Fruit fly (Drosophila melanogaster) whole organism, embryonic: ENCODE results near the gene RPA1.
A peak's percentile ranks its signal among the peaks of the same experiment; 100 is the strongest.

Experiments used
- CG10209 ChIP-seq: fragments of 200-800 bp; sonication (Bioruptor generic); optimal IDR thresholded peaks from 3 replicates; lab custom pipeline; 2017; ENCODE audit warnings: missing biosample characterization, mild to moderate bottlenecking, missing genetic modification characterization, missing genetic modification reagents
- CG1024 ChIP-seq: fragments of 200-800 bp; sonication (Bioruptor generic); IDR thresholded peaks from 2 replicates; pipeline ENCODE4 v1.3.6; 2022; ENCODE audit warnings: missing biosample characterization, missing genetic modification characterization
- CG10565 ChIP-seq: fragments of 200-800 bp; sonication (Bioruptor generic); optimal IDR thresholded peaks from 3 replicates; lab custom pipeline; 2016; ENCODE audit warnings: missing biosample characterization, mild to moderate bottlenecking, missing genetic modification characterization
- CG11247 ChIP-seq: fragments of 200-800 bp; sonication (Bioruptor generic); IDR thresholded peaks from 2 replicates; pipeline ENCODE4 v1.3.6; 2022; ENCODE audit warnings: missing biosample characterization, missing genetic modification characterization
- CG11504 ChIP-seq: fragments of 200-800 bp; sonication (Bioruptor generic); optimal IDR thresholded peaks from 3 replicates; lab custom pipeline; 2019; ENCODE audit warnings: missing biosample characterization, mild to moderate bottlenecking, missing genetic modification characterization, moderate library complexity
- CG12391 ChIP-seq: fragments of 200-800 bp; sonication (Bioruptor generic); optimal IDR thresholded peaks from 3 replicates; lab custom pipeline; 2018; ENCODE audit warnings: missing biosample characterization, mild to moderate bottlenecking, missing genetic modification characterization, moderate library complexity
- CG12942 ChIP-seq: fragments of 200-800 bp; sonication (Bioruptor generic); optimal IDR thresholded peaks from 3 replicates; lab custom pipeline; 2016; ENCODE audit warnings: missing biosample characterization, missing genetic modification characterization
- CG14860 ChIP-seq: fragments of 200-800 bp; sonication (Bioruptor generic); IDR thresholded peaks from 3 replicates; pipeline ENCODE4 v1.3.6; 2022; ENCODE audit warnings: missing biosample characterization, missing genetic modification characterization; ENCODE audit not compliant: partially characterized antibody
- CG15479 ChIP-seq: fragments of 200-800 bp; sonication (Bioruptor generic); optimal IDR thresholded peaks from 3 replicates; lab custom pipeline; 2019; ENCODE audit warnings: missing biosample characterization, mild to moderate bottlenecking, missing genetic modification characterization, moderate library complexity
- CG15601 ChIP-seq: fragments of 200-800 bp; sonication (Bioruptor generic); optimal IDR thresholded peaks from 3 replicates; lab custom pipeline; 2019; ENCODE audit warnings: missing biosample characterization, mild to moderate bottlenecking, missing genetic modification characterization, moderate library complexity
- CG15696 ChIP-seq: fragments of 200-800 bp; sonication (Bioruptor generic); optimal IDR thresholded peaks from 2 replicates; lab custom pipeline; 2019; ENCODE audit warnings: missing biosample characterization, mild to moderate bottlenecking, missing genetic modification characterization, moderate library complexity
- CG30020 ChIP-seq: fragments of 200-800 bp; optimal IDR thresholded peaks from 2 replicates; lab custom pipeline; 2019; ENCODE audit warnings: missing biosample characterization, mild to moderate bottlenecking, missing genetic modification characterization, moderate library complexity
- CG31224 ChIP-seq: fragments of 200-800 bp; sonication (Bioruptor generic); IDR thresholded peaks from 2 replicates; pipeline ENCODE4 v1.3.6; 2022; ENCODE audit warnings: missing biosample characterization, missing genetic modification characterization
- CG34376 ChIP-seq: fragments of 200-800 bp; sonication (Bioruptor generic); optimal IDR thresholded peaks from 2 replicates; lab custom pipeline; 2018; ENCODE audit warnings: missing biosample characterization, mild to moderate bottlenecking, missing genetic modification characterization
- CG4360 ChIP-seq: fragments of 200-800 bp; sonication (Bioruptor generic); IDR thresholded peaks from 2 replicates; pipeline ENCODE4 v1.3.6; 2022; ENCODE audit warnings: missing biosample characterization, missing genetic modification characterization
- CG4617 ChIP-seq: fragments of 200-800 bp; sonication (Bioruptor generic); optimal IDR thresholded peaks from 3 replicates; lab custom pipeline; 2016; ENCODE audit warnings: missing biosample characterization, missing genetic modification characterization, borderline replicate concordance
- CG6254 ChIP-seq: fragments of 200-800 bp; sonication (Bioruptor generic); optimal IDR thresholded peaks from 3 replicates; lab custom pipeline; 2017; ENCODE audit warnings: mild to moderate bottlenecking, missing biosample characterization, missing genetic modification reagents, missing genetic modification characterization
- CG7928 ChIP-seq: fragments of 200-800 bp; sonication (Bioruptor generic); optimal IDR thresholded peaks from 2 replicates; lab custom pipeline; 2017; ENCODE audit warnings: missing biosample characterization, mild to moderate bottlenecking, missing genetic modification characterization
- CG8924 ChIP-seq: fragments of 200-800 bp; optimal IDR thresholded peaks from 3 replicates; lab custom pipeline; 2019; ENCODE audit warnings: missing biosample characterization, mild to moderate bottlenecking, missing genetic modification characterization, moderate library complexity
- CG9437 ChIP-seq: fragments of 200-800 bp; sonication (Bioruptor generic); optimal IDR thresholded peaks from 2 replicates; lab custom pipeline; 2018; ENCODE audit warnings: missing biosample characterization, mild to moderate bottlenecking, missing genetic modification characterization
- CHES-1-like ChIP-seq: fragments of 200-800 bp; sonication (Bioruptor generic); optimal IDR thresholded peaks from 2 replicates; lab custom pipeline; 2016; ENCODE audit warnings: missing biosample characterization, missing genetic modification characterization
- Dek ChIP-seq: fragments of 200-800 bp; sonication (Bioruptor generic); optimal IDR thresholded peaks from 3 replicates; lab custom pipeline; 2019; ENCODE audit warnings: missing biosample characterization, mild to moderate bottlenecking, missing genetic modification characterization, moderate library complexity
- Doc3 ChIP-seq: fragments of 200-800 bp; sonication (Bioruptor generic); IDR thresholded peaks from 3 replicates; pipeline ENCODE4 v1.3.6; 2022; ENCODE audit warnings: missing biosample characterization, missing genetic modification characterization; ENCODE audit not compliant: partially characterized antibody
- ERR ChIP-seq: fragments of 200-800 bp; sonication (Bioruptor generic); optimal IDR thresholded peaks from 2 replicates; lab custom pipeline; 2016; ENCODE audit warnings: missing biosample characterization, missing genetic modification characterization
- Eip74EF ChIP-seq, 2 experiments: fragments of 200-800 bp in 1 of 2; fragments of >200 bp in 1 of 2; sonication (Bioruptor generic) in 1 of 2; optimal IDR thresholded peaks; 2 replicates each; lab custom pipeline; 2017 to 2019; ENCODE audit warnings: missing biosample characterization in 2 of 2, missing genetic modification characterization in 2 of 2, mild to moderate bottlenecking in 1 of 2, moderate library complexity in 1 of 2
- Hsf ChIP-seq: fragments of 200-800 bp; sonication (Bioruptor generic); optimal IDR thresholded peaks from 3 replicates; lab custom pipeline; 2016; ENCODE audit warnings: missing biosample characterization, missing genetic modification characterization
- Jarid2 ChIP-seq: fragments of 200-800 bp; sonication (Bioruptor generic); optimal IDR thresholded peaks from 3 replicates; lab custom pipeline; 2017; ENCODE audit warnings: mild to moderate bottlenecking, missing biosample characterization, missing genetic modification reagents, missing genetic modification characterization
- Lhr ChIP-seq: fragments of 200-800 bp; sonication (Bioruptor generic); optimal IDR thresholded peaks from 3 replicates; lab custom pipeline; 2017; ENCODE audit warnings: mild to moderate bottlenecking, missing biosample characterization, missing genetic modification reagents, missing genetic modification characterization
- MBD-R2 ChIP-seq: fragments of 200-800 bp; sonication (Bioruptor generic); IDR thresholded peaks from 2 replicates; pipeline ENCODE4 v1.3.6; 2022; ENCODE audit warnings: missing biosample characterization, missing genetic modification characterization
- NFAT ChIP-seq: fragments of 200-800 bp; sonication (Bioruptor generic); IDR thresholded peaks from 2 replicates; pipeline ENCODE4 v1.3.6; 2022; ENCODE audit warnings: missing biosample characterization, missing genetic modification characterization
- Side ChIP-seq: fragments of 200-800 bp; sonication (Bioruptor generic); optimal IDR thresholded peaks from 2 replicates; lab custom pipeline; 2016; ENCODE audit warnings: missing biosample characterization, missing genetic modification characterization
- Sin3A ChIP-seq: fragments of >200 bp; optimal IDR thresholded peaks from 2 replicates; lab custom pipeline; 2018
- Sox102F ChIP-seq: fragments of 200-800 bp; sonication (Bioruptor generic); optimal IDR thresholded peaks from 2 replicates; lab custom pipeline; 2018; ENCODE audit warnings: missing biosample characterization, mild to moderate bottlenecking, missing genetic modification characterization, moderate library complexity
- crc ChIP-seq: fragments of 200-800 bp; sonication (Bioruptor generic); optimal IDR thresholded peaks from 2 replicates; lab custom pipeline; 2016; ENCODE audit warnings: missing biosample characterization, missing genetic modification characterization
- ems ChIP-seq: fragments of 200-800 bp; sonication (Bioruptor generic); optimal IDR thresholded peaks from 3 replicates; lab custom pipeline; 2016; ENCODE audit warnings: missing biosample characterization, missing genetic modification characterization
- en ChIP-seq: fragments of 200-800 bp; sonication (Bioruptor generic); optimal IDR thresholded peaks from 2 replicates; lab custom pipeline; 2016; ENCODE audit warnings: missing biosample characterization, missing genetic modification characterization
- exex ChIP-seq: fragments of 200-800 bp; sonication (Bioruptor generic); optimal IDR thresholded peaks from 4 replicates; lab custom pipeline; 2018; ENCODE audit warnings: missing biosample characterization, mild to moderate bottlenecking, missing genetic modification characterization, moderate library complexity
- fd3F ChIP-seq: fragments of 200-800 bp; sonication (Bioruptor generic); optimal IDR thresholded peaks from 2 replicates; lab custom pipeline; 2018; ENCODE audit warnings: missing biosample characterization, mild to moderate bottlenecking, missing genetic modification characterization, moderate library complexity
- gsb ChIP-seq: fragments of 200-800 bp; sonication (Bioruptor generic); IDR thresholded peaks from 2 replicates; pipeline ENCODE4 v1.3.6; 2022; ENCODE audit warnings: missing biosample characterization, missing genetic modification characterization
- insv ChIP-seq, 2 experiments: fragments of 200-800 bp; sonication (Bioruptor generic); optimal IDR thresholded peaks; 3 replicates each; lab custom pipeline; 2016 to 2018; ENCODE audit warnings: missing biosample characterization in 2 of 2, missing genetic modification characterization in 2 of 2
- jumu ChIP-seq: fragments of 200-800 bp; sonication (Bioruptor generic); optimal IDR thresholded peaks from 3 replicates; lab custom pipeline; 2016; ENCODE audit warnings: missing biosample characterization, missing genetic modification characterization
- lmd ChIP-seq: fragments of 200-800 bp; sonication (Bioruptor generic); IDR thresholded peaks from 2 replicates; pipeline ENCODE4 v1.3.6; 2022; ENCODE audit warnings: missing biosample characterization, missing genetic modification characterization
- luna ChIP-seq: fragments of 200-800 bp; sonication (Bioruptor generic); optimal IDR thresholded peaks from 2 replicates; lab custom pipeline; 2016; ENCODE audit warnings: missing biosample characterization, missing genetic modification characterization
- mam ChIP-seq: fragments of 200-800 bp; sonication (Bioruptor generic); optimal IDR thresholded peaks from 3 replicates; lab custom pipeline; 2016; ENCODE audit warnings: missing biosample characterization, missing genetic modification characterization
- nerfin-1 ChIP-seq: fragments of 200-800 bp; sonication (Bioruptor generic); optimal IDR thresholded peaks from 3 replicates; lab custom pipeline; 2019; ENCODE audit warnings: missing biosample characterization, mild to moderate bottlenecking, missing genetic modification characterization, moderate library complexity
- peb ChIP-seq: fragments of 200-800 bp; sonication (Bioruptor generic); IDR thresholded peaks from 2 replicates; pipeline ENCODE4 v1.3.6; 2022; ENCODE audit warnings: missing biosample characterization, missing genetic modification characterization
- tx ChIP-seq: fragments of 200-800 bp; sonication (Bioruptor generic); optimal IDR thresholded peaks from 2 replicates; lab custom pipeline; 2016; ENCODE audit warnings: missing biosample characterization, missing genetic modification characterization
- yki ChIP-seq: fragments of >200 bp; optimal IDR thresholded peaks from 3 replicates; lab custom pipeline; 2018
- zen2 ChIP-seq: fragments of 200-800 bp; sonication (Bioruptor generic); IDR thresholded peaks from 3 replicates; pipeline ENCODE4 v1.3.6; 2022; ENCODE audit warnings: missing biosample characterization, missing genetic modification characterization; ENCODE audit not compliant: partially characterized antibody

The RPA1 gene

dm6 chr3R:8264302-8265080 lies at the start of gene RPA1, which contains the start of gene Mcm2 (continued):
- TF ChIP-seq CG15601 (peak; percentile 47), ems (no peak), Doc3 (no peak), CG8924 (peak; percentile 81), CG7928 (peak; percentile 93), CG12391 (peak; percentile 81), Lhr (GFP tag; lab: Kevin White, UChicago) (peak; percentile 19), luna (no peak), en (GFP tag; lab: Kevin White, UChicago) (no peak), CG15696 (tag; lab: Kevin White, UChicago) (peak; percentile 72), CG10565 (GFP tag; lab: Kevin White, UChicago) (no peak), MBD-R2 (GFP tag; lab: Robert Waterston, UW) (peak; percentile 78), CG11504 (peak; percentile 83), ERR (GFP tag; lab: Kevin White, UChicago) (no peak), CG12942 (GFP tag; lab: Kevin White, UChicago) (peak; percentile 69), CHES-1-like (no peak), CG34376 (GFP tag; lab: Kevin White, UChicago) (no peak), Sin3A (lab: Kevin White, UChicago) (no peak), CG15479 (no peak), yki (lab: Kevin White, UChicago) (no peak), crc (GFP tag; lab: Kevin White, UChicago) (no peak), CG4360 (GFP tag; lab: Robert Waterston, UW) (peak; percentile 14; the same call in 1 of the 2 replicates), tx (GFP tag; lab: Kevin White, UChicago) (peak; percentile 10), CG9437 (GFP tag; lab: Kevin White, UChicago) (peak; percentile 77), zen2 (GFP tag; lab: Robert Waterston, UW) (0 out of 3 replicates have a peak, but pooled peaks have one; percentile 6), NFAT (GFP tag; lab: Robert Waterston, UW) (peak; percentile 93), Jarid2 (peak; percentile 20), jumu (peak; percentile 28), CG1024 (peak; percentile 35), mam (peak; percentile 74), exex (tag; lab: Kevin White, UChicago) (no peak), CG30020 (peak; percentile 70), CG31224 (GFP tag; lab: Robert Waterston, UW) (peak; percentile 65), nerfin-1 (tag; lab: Kevin White, UChicago) (peak; percentile 64), CG14860 (GFP tag; lab: Robert Waterston, UW) (no peak), Hsf (GFP tag; lab: Kevin White, UChicago) (peak; percentile 74), Eip74EF (GFP tag; optimal IDR thresholded peaks at IDR 0.05; lab: Kevin White, UChicago) (no peak), fd3F (GFP tag; lab: Kevin White, UChicago) (peak; percentile 74), lmd (GFP tag; lab: Robert Waterston, UW) (peak; percentile 82), Side (GFP tag; lab: Kevin White, UChicago) (peak; percentile 5), gsb (GFP tag; lab: Robert Waterston, UW) (0 out of 2 replicates have a peak, but pooled peaks have one; percentile 19), CG6254 (GFP tag; lab: Kevin White, UChicago) (no peak), CG11247 (peak; percentile 74), insv (GFP tag; optimal IDR thresholded peaks at IDR 0.05; lab: Kevin White, UChicago) (peak in 1 of 2 experiments; percentile 82), CG4617 (GFP tag; lab: Kevin White, UChicago) (peak; percentile 41), CG10209 (peak; percentile 76), peb (peak; percentile 32; the same call in 1 of the 2 replicates), Sox102F (peak; percentile 58), Dek (tag; lab: Kevin White, UChicago) (peak; percentile 78)
